Fruit fly (Drosophila melanogaster) whole organism, embryonic: ENCODE results near the gene CG3123.
A peak's percentile ranks its signal among the peaks of the same experiment; 100 is the strongest.

ENCODE experiments used
- Adf1 ChIP-seq: fragments of 200-800 bp; sonication (Bioruptor generic); IDR thresholded peaks from 2 replicates; pipeline ENCODE4 v1.3.6; 2022; ENCODE audit warnings: missing biosample characterization, missing genetic modification characterization
- Aef1 ChIP-seq: fragments of 200-800 bp; sonication (Bioruptor generic); IDR thresholded peaks from 3 replicates; pipeline ENCODE4 v1.3.6; 2022; ENCODE audit warnings: missing biosample characterization, missing genetic modification characterization
- BtbVII ChIP-seq: fragments of 200-800 bp; sonication (Bioruptor generic); optimal IDR thresholded peaks from 3 replicates; lab custom pipeline; 2017; ENCODE audit warnings: missing biosample characterization, mild to moderate bottlenecking, missing genetic modification characterization
- CG10543 ChIP-seq: fragments of 200-800 bp; sonication (Bioruptor generic); optimal IDR thresholded peaks from 3 replicates; lab custom pipeline; 2017; ENCODE audit warnings: missing biosample characterization, mild to moderate bottlenecking, missing genetic modification characterization, moderate library complexity
- CG11723 ChIP-seq: fragments of 200-800 bp; sonication (Bioruptor generic); optimal IDR thresholded peaks from 2 replicates; lab custom pipeline; 2017; ENCODE audit warnings: missing biosample characterization, mild to moderate bottlenecking, missing genetic modification characterization
- CG13424 ChIP-seq: fragments of 200-800 bp; sonication (Bioruptor generic); optimal IDR thresholded peaks from 2 replicates; lab custom pipeline; 2019; ENCODE audit warnings: missing biosample characterization, mild to moderate bottlenecking, missing genetic modification characterization, moderate library complexity
- CG14667 ChIP-seq: fragments of 200-800 bp; sonication (Bioruptor generic); IDR thresholded peaks from 2 replicates; pipeline ENCODE4 v1.3.6; 2022; ENCODE audit warnings: missing biosample characterization, missing genetic modification characterization
- CG15514 ChIP-seq: fragments of 200-800 bp; sonication (Bioruptor generic); optimal IDR thresholded peaks from 3 replicates; lab custom pipeline; 2017; ENCODE audit warnings: missing biosample characterization, missing genetic modification characterization, mild to moderate bottlenecking, moderate library complexity, missing genetic modification reagents
- CG16815 ChIP-seq: fragments of 200-800 bp; sonication (Bioruptor generic); optimal IDR thresholded peaks from 3 replicates; lab custom pipeline; 2017; ENCODE audit warnings: missing biosample characterization, mild to moderate bottlenecking, missing genetic modification characterization
- CG17829 ChIP-seq: fragments of 200-800 bp; optimal IDR thresholded peaks from 2 replicates; lab custom pipeline; 2019; ENCODE audit warnings: missing biosample characterization, mild to moderate bottlenecking, missing genetic modification characterization, moderate library complexity
- CG18011 ChIP-seq: fragments of 200-800 bp; sonication (Bioruptor generic); optimal IDR thresholded peaks from 2 replicates; lab custom pipeline; 2017; ENCODE audit warnings: missing biosample characterization, missing genetic modification characterization, mild to moderate bottlenecking, moderate library complexity, missing genotype
- CG2120 ChIP-seq: fragments of 200-800 bp; sonication (Bioruptor generic); optimal IDR thresholded peaks from 3 replicates; lab custom pipeline; 2016; ENCODE audit warnings: missing biosample characterization, missing genetic modification characterization
- CG2712 ChIP-seq: fragments of 200-800 bp; optimal IDR thresholded peaks from 3 replicates; lab custom pipeline; 2019; ENCODE audit warnings: missing biosample characterization, mild to moderate bottlenecking, missing genetic modification characterization, moderate library complexity
- CG31224 ChIP-seq: fragments of 200-800 bp; sonication (Bioruptor generic); IDR thresholded peaks from 2 replicates; pipeline ENCODE4 v1.3.6; 2022; ENCODE audit warnings: missing biosample characterization, missing genetic modification characterization
- CG4820 ChIP-seq: fragments of 200-800 bp; sonication (Bioruptor generic); optimal IDR thresholded peaks from 3 replicates; lab custom pipeline; 2016; ENCODE audit warnings: missing biosample characterization, missing genetic modification characterization
- CG6689 ChIP-seq: fragments of 200-800 bp; sonication (Bioruptor generic); IDR thresholded peaks from 2 replicates; pipeline ENCODE4 v1.3.6; 2022; ENCODE audit warnings: missing biosample characterization, missing genetic modification characterization
- CG6791 ChIP-seq: fragments of 200-800 bp; sonication (Bioruptor generic); IDR thresholded peaks from 3 replicates; pipeline ENCODE4 v1.3.6; 2022; ENCODE audit warnings: missing biosample characterization, missing genetic modification characterization; ENCODE audit not compliant: partially characterized antibody
- CG6854 ChIP-seq: fragments of 200-800 bp; sonication (Bioruptor generic); optimal IDR thresholded peaks from 3 replicates; lab custom pipeline; 2017; ENCODE audit warnings: missing biosample characterization, mild to moderate bottlenecking, missing genetic modification characterization
- CG7786 ChIP-seq: fragments of 200-800 bp; sonication (Bioruptor generic); optimal IDR thresholded peaks from 2 replicates; lab custom pipeline; 2016; ENCODE audit warnings: missing biosample characterization, missing genetic modification characterization
- CG8388 ChIP-seq: fragments of 200-800 bp; sonication (Bioruptor generic); optimal IDR thresholded peaks from 2 replicates; lab custom pipeline; 2019; ENCODE audit warnings: missing biosample characterization, mild to moderate bottlenecking, missing genetic modification characterization, moderate library complexity
- CHES-1-like ChIP-seq: fragments of 200-800 bp; sonication (Bioruptor generic); optimal IDR thresholded peaks from 2 replicates; lab custom pipeline; 2016; ENCODE audit warnings: missing biosample characterization, missing genetic modification characterization
- Chrac-16 ChIP-seq: fragments of 200-800 bp; sonication (Bioruptor generic); optimal IDR thresholded peaks from 3 replicates; lab custom pipeline; 2016; ENCODE audit warnings: missing biosample characterization, missing genetic modification characterization
- CrebB ChIP-seq: fragments of 200-800 bp; sonication (Bioruptor generic); optimal IDR thresholded peaks from 3 replicates; lab custom pipeline; 2018; ENCODE audit warnings: missing biosample characterization, mild to moderate bottlenecking, missing genetic modification characterization
- Dip3 ChIP-seq: fragments of 200-800 bp; sonication (Bioruptor generic); optimal IDR thresholded peaks from 3 replicates; lab custom pipeline; 2016; ENCODE audit warnings: missing biosample characterization, missing genetic modification characterization
- Ets97D ChIP-seq: fragments of 200-800 bp; sonication (Bioruptor generic); optimal IDR thresholded peaks from 3 replicates; lab custom pipeline; 2016; ENCODE audit warnings: missing biosample characterization, missing genetic modification characterization
- Fer3 ChIP-seq: fragments of 200-800 bp; sonication (Bioruptor generic); optimal IDR thresholded peaks from 2 replicates; lab custom pipeline; 2018; ENCODE audit warnings: missing biosample characterization, mild to moderate bottlenecking, missing genetic modification characterization, moderate library complexity
- Hmx ChIP-seq: fragments of 200-800 bp; sonication (Bioruptor generic); optimal IDR thresholded peaks from 2 replicates; lab custom pipeline; 2016; ENCODE audit warnings: missing biosample characterization, missing genetic modification characterization
- Hsf ChIP-seq: fragments of 200-800 bp; sonication (Bioruptor generic); optimal IDR thresholded peaks from 3 replicates; lab custom pipeline; 2016; ENCODE audit warnings: missing biosample characterization, missing genetic modification characterization
- Lpt ChIP-seq: fragments of >200 bp; optimal IDR thresholded peaks from 2 replicates; lab custom pipeline; 2018; ENCODE audit warnings: missing biosample characterization, missing genetic modification characterization
- NC2α ChIP-seq: fragments of 200-800 bp; sonication (Bioruptor generic); optimal IDR thresholded peaks from 2 replicates; lab custom pipeline; 2016; ENCODE audit warnings: missing biosample characterization, missing genetic modification characterization
- Oli ChIP-seq: fragments of 200-800 bp; sonication (Bioruptor generic); optimal IDR thresholded peaks from 2 replicates; lab custom pipeline; 2018; ENCODE audit warnings: missing biosample characterization, mild to moderate bottlenecking, missing genetic modification characterization, moderate library complexity
- Sry-δ ChIP-seq: fragments of 200-800 bp; sonication (Bioruptor generic); optimal IDR thresholded peaks from 2 replicates; lab custom pipeline; 2016; ENCODE audit warnings: missing biosample characterization, missing genetic modification characterization
- ash1 ChIP-seq: fragments of 200-800 bp; sonication (Bioruptor generic); optimal IDR thresholded peaks from 2 replicates; lab custom pipeline; 2018; ENCODE audit warnings: missing biosample characterization, mild to moderate bottlenecking, missing genetic modification characterization
- br ChIP-seq: fragments of >200 bp; optimal IDR thresholded peaks from 2 replicates; lab custom pipeline; 2017
- corto ChIP-seq: fragments of 200-800 bp; sonication (Bioruptor generic); optimal IDR thresholded peaks from 2 replicates; lab custom pipeline; 2016; ENCODE audit warnings: missing biosample characterization, mild to moderate bottlenecking, missing genetic modification characterization, moderate library complexity
- croc ChIP-seq: fragments of 200-800 bp; sonication (Bioruptor generic); conservative IDR thresholded peaks from 3 replicates; pipeline ENCODE4 v1.3.6; 2022; ENCODE audit warnings: missing biosample characterization, missing genetic modification characterization
- dimm ChIP-seq: fragments of 200-800 bp; sonication (Bioruptor generic); IDR thresholded peaks from 2 replicates; pipeline ENCODE4 v1.3.6; 2022; ENCODE audit warnings: missing biosample characterization, missing genetic modification characterization
- en ChIP-seq: fragments of 200-800 bp; sonication (Bioruptor generic); optimal IDR thresholded peaks from 2 replicates; lab custom pipeline; 2016; ENCODE audit warnings: missing biosample characterization, missing genetic modification characterization
- gem ChIP-seq: fragments of 200-800 bp; sonication (Bioruptor generic); optimal IDR thresholded peaks from 2 replicates; lab custom pipeline; 2019; ENCODE audit warnings: missing biosample characterization, mild to moderate bottlenecking, missing genetic modification characterization, moderate library complexity
- ham ChIP-seq: fragments of 200-800 bp; sonication (Bioruptor generic); IDR thresholded peaks from 2 replicates; pipeline ENCODE4 v1.3.6; 2022; ENCODE audit warnings: missing biosample characterization, missing genetic modification characterization
- hth ChIP-seq: fragments of >200 bp; optimal IDR thresholded peaks from 2 replicates; lab custom pipeline; 2017; ENCODE audit warnings: inconsistent platforms
- inv ChIP-seq: fragments of 200-800 bp; sonication (Bioruptor generic); IDR thresholded peaks from 2 replicates; pipeline ENCODE4 v1.3.6; 2022; ENCODE audit warnings: missing biosample characterization, missing genetic modification characterization; ENCODE audit not compliant: partially characterized antibody
- mld ChIP-seq: fragments of 200-800 bp; sonication (Bioruptor generic); IDR thresholded peaks from 3 replicates; pipeline ENCODE4 v1.3.6; 2022; ENCODE audit warnings: missing biosample characterization, missing genetic modification characterization; ENCODE audit not compliant: partially characterized antibody
- nerfin-2 ChIP-seq: fragments of 200-800 bp; sonication (Bioruptor generic); IDR thresholded peaks from 2 replicates; pipeline ENCODE4 v1.3.6; 2022; ENCODE audit warnings: missing biosample characterization, missing genetic modification characterization; ENCODE audit not compliant: partially characterized antibody
- otp ChIP-seq: fragments of 200-800 bp; sonication (Bioruptor generic); IDR thresholded peaks from 3 replicates; pipeline ENCODE4, ENCODE4 v1.3.6; 2022; ENCODE audit warnings: missing biosample characterization, missing genetic modification characterization
- ranshi ChIP-seq: fragments of 200-800 bp; sonication (Bioruptor generic); IDR thresholded peaks from 2 replicates; pipeline ENCODE4 v1.3.6; 2022; ENCODE audit warnings: missing biosample characterization, missing genetic modification characterization
- scrt ChIP-seq: fragments of 200-800 bp; sonication (Bioruptor generic); optimal IDR thresholded peaks from 2 replicates; lab custom pipeline; 2018; ENCODE audit warnings: missing biosample characterization, mild to moderate bottlenecking, missing genetic modification characterization, moderate library complexity
- sens-2 ChIP-seq: fragments of 200-800 bp; sonication (Bioruptor generic); IDR thresholded peaks from 2 replicates; pipeline ENCODE4 v1.3.6; 2022; ENCODE audit warnings: missing biosample characterization, missing genetic modification characterization
- tgo ChIP-seq: fragments of 200-800 bp; sonication (Bioruptor generic); IDR thresholded peaks from 3 replicates; pipeline ENCODE4 v1.3.6; 2022; ENCODE audit warnings: missing biosample characterization, missing genetic modification characterization
- vnd ChIP-seq: fragments of 200-800 bp; sonication (Bioruptor generic); IDR thresholded peaks from 3 replicates; pipeline ENCODE4 v1.3.6; 2022; ENCODE audit warnings: missing biosample characterization, missing genetic modification characterization; ENCODE audit not compliant: partially characterized antibody
- z ChIP-seq: fragments of 200-800 bp; sonication (Bioruptor generic); IDR thresholded peaks from 3 replicates; pipeline ENCODE4 v1.3.6; 2022; ENCODE audit warnings: missing biosample characterization, missing genetic modification characterization

The CG3123 gene

dm6 chr2L:2872309-2872932, 47.1 kb upstream of the CG3123 start (continued):
- TF ChIP-seq Ets97D (GFP tag; lab: Kevin White, UChicago) (no peak), en (GFP tag; lab: Kevin White, UChicago) (no peak), Sry-δ (GFP tag; lab: Kevin White, UChicago) (no peak), hth (lab: Kevin White, UChicago) (no peak), Dip3 (GFP tag; lab: Kevin White, UChicago) (no peak), NC2α (no peak), Fer3 (tag; lab: Kevin White, UChicago) (peak; percentile 52), ash1 (no peak), inv (GFP tag; lab: Robert Waterston, UW) (no peak), CG11723 (GFP tag; lab: Kevin White, UChicago) (no peak), Oli (tag; lab: Kevin White, UChicago) (peak; percentile 30), tgo (GFP tag; lab: Robert Waterston, UW) (peak; percentile 26; the same call in 1 of the 3 replicates), CG2712 (tag; lab: Kevin White, UChicago) (peak; percentile 29), CG6854 (GFP tag; lab: Kevin White, UChicago) (no peak), otp (GFP tag; lab: Robert Waterston, UW) (no peak), CG17829 (tag; lab: Kevin White, UChicago) (peak; percentile 38), CG6689 (GFP tag; lab: Robert Waterston, UW) (no peak), CG18011 (GFP tag; lab: Kevin White, UChicago) (no peak), CG2120 (GFP tag; lab: Kevin White, UChicago) (peak; percentile 44), ham (GFP tag; lab: Robert Waterston, UW) (no peak), CG4820 (GFP tag; lab: Kevin White, UChicago) (no peak), scrt (GFP tag; lab: Kevin White, UChicago) (no peak), z (no peak), sens-2 (GFP tag; lab: Robert Waterston, UW) (no peak), CG13424 (tag; lab: Kevin White, UChicago) (peak; percentile 45), croc (GFP tag; lab: Robert Waterston, UW) (no peak), nerfin-2 (GFP tag; lab: Robert Waterston, UW) (no peak), CHES-1-like (GFP tag; lab: Kevin White, UChicago) (no peak), CG6791 (GFP tag; lab: Robert Waterston, UW) (no peak), BtbVII (GFP tag; lab: Kevin White, UChicago) (peak; percentile 51), dimm (GFP tag; lab: Robert Waterston, UW) (no peak), CG8388 (GFP tag; lab: Kevin White, UChicago) (no peak), vnd (GFP tag; lab: Robert Waterston, UW) (no peak), ranshi (no peak), CG10543 (peak; percentile 29), Lpt (no peak), gem (peak; percentile 63), Adf1 (GFP tag; lab: Robert Waterston, UW) (no peak), Chrac-16 (GFP tag; lab: Kevin White, UChicago) (no peak), CG31224 (no peak), CG7786 (GFP tag; lab: Kevin White, UChicago) (no peak), Hmx (GFP tag; lab: Kevin White, UChicago) (no peak), CG15514 (GFP tag; lab: Kevin White, UChicago) (peak; percentile 57), CG16815 (GFP tag; lab: Kevin White, UChicago) (no peak), CrebB (tag; lab: Kevin White, UChicago) (no peak), Aef1 (GFP tag; lab: Robert Waterston, UW) (no peak), br (lab: Kevin White, UChicago) (no peak), Hsf (GFP tag; lab: Kevin White, UChicago) (peak; percentile 9), corto (GFP tag; lab: Kevin White, UChicago) (no peak), mld (GFP tag; lab: Robert Waterston, UW) (no peak), CG14667 (GFP tag; lab: Robert Waterston, UW) (peak; percentile 20; the same call in 1 of the 2 replicates)
